Worm (Caenorhabditis elegans) whole organism, midembryonic: Measurements from ENCODE around the gene ZK856.11.

Experiments
- T22C8.4 ChIP-seq: fragments of 200-800 bp; sonication (Bioruptor generic); IDR thresholded peaks from 2 replicates; pipeline ENCODE4 v1.3.6; 2022; ENCODE audit warnings: missing genetic modification characterization, missing compliant biosample characterization
- cog-1 ChIP-seq: sonication (generic microtip); optimal IDR thresholded peaks from 2 replicates; lab custom pipeline; 2016; ENCODE audit warnings: missing genetic modification characterization, missing compliant biosample characterization
- flt-1 ChIP-seq: fragments of 200-800 bp; sonication (Bioruptor generic); IDR thresholded peaks from 2 replicates; pipeline ENCODE4 v1.3.6; 2022; ENCODE audit warnings: missing genetic modification characterization, missing compliant biosample characterization
- klf-2 ChIP-seq: fragments of 200-800 bp; sonication (Bioruptor generic); conservative IDR thresholded peaks from 2 replicates; pipeline ENCODE4 v1.3.6; 2022; ENCODE audit warnings: missing genetic modification reagents, missing genetic modification characterization, missing compliant biosample characterization
- med-1 ChIP-seq: sonication (generic microtip); optimal IDR thresholded peaks from 2 replicates; lab custom pipeline; 2017; ENCODE audit warnings: missing genetic modification characterization, mild to moderate bottlenecking, missing compliant biosample characterization, antibody characterized with exemption, missing genetic modification reagents; ENCODE audit not compliant: insufficient read depth
- ref-1 ChIP-seq: fragments of 200-800 bp; sonication (Bioruptor generic); conservative IDR thresholded peaks from 2 replicates; pipeline ENCODE4 v1.3.6; 2022; ENCODE audit warnings: missing genetic modification reagents, missing genetic modification characterization, missing compliant biosample characterization
- tab-1 ChIP-seq: fragments of 200-800 bp; sonication (Bioruptor generic); IDR thresholded peaks from 2 replicates; pipeline ENCODE4 v1.3.6; 2022; ENCODE audit warnings: missing genetic modification characterization, missing compliant biosample characterization
- ztf-23 ChIP-seq: fragments of 200-800 bp; sonication (Bioruptor generic); IDR thresholded peaks from 2 replicates; pipeline ENCODE4 v1.3.6; 2022; ENCODE audit warnings: missing genetic modification reagents, missing genetic modification characterization, missing compliant biosample characterization
- ztf-29 ChIP-seq: fragments of 200-800 bp; sonication (Bioruptor generic); IDR thresholded peaks from 2 replicates; pipeline ENCODE4 v1.3.6; 2022; ENCODE audit warnings: missing genetic modification reagents, missing genetic modification characterization, missing compliant biosample characterization

ZK856.11 gene

ce11 chrV:10229222-10229879 is 24.6 kb upstream of the ZK856.11 start, which contains the start of the genes pyt-1 and fipr-7:
pyt-1 (minus strand) TSS chrV:10229322.
fipr-7 (plus strand) TSS chrV:10229829.
- TF ChIP-seq ztf-29 (no peak), klf-2 (GFP tag; lab: Robert Waterston, UW) (no peak), flt-1 (GFP tag; lab: Robert Waterston, UW) (no peak), T22C8.4 (GFP tag; lab: Robert Waterston, UW) (no peak), ref-1 (GFP tag; lab: Robert Waterston, UW) (no peak), tab-1 (no peak), cog-1 (no peak), ztf-23 (GFP tag; lab: Robert Waterston, UW) (no peak), med-1 (GFP tag; lab: Kevin White, UChicago) (no peak)

ce11 chrV:10228360-10228759 is 23.6 kb upstream of the ZK856.11 start, which contains the start of gene fipr-4:
fipr-4 (minus strand) TSS chrV:10228460.
- TF ChIP-seq ref-1 (GFP tag; lab: Robert Waterston, UW), result no peak
- no peak for TF ChIP-seq klf-2 (GFP tag; lab: Robert Waterston, UW)
- no peak for TF ChIP-seq flt-1 (GFP tag; lab: Robert Waterston, UW)
- no peak for TF ChIP-seq tab-1
- TF ChIP-seq T22C8.4 (GFP tag; lab: Robert Waterston, UW), result no peak
- no peak for TF ChIP-seq cog-1
- TF ChIP-seq med-1 (GFP tag; lab: Kevin White, UChicago), result no peak
- TF ChIP-seq ztf-29, result no peak
- no peak for TF ChIP-seq ztf-23 (GFP tag; lab: Robert Waterston, UW)

- no peak for TF ChIP-seq med-1 (GFP tag; lab: Kevin White, UChicago)
- no peak for TF ChIP-seq tab-1
- TF ChIP-seq ztf-29, result no peak
- no peak for TF ChIP-seq ztf-23 (GFP tag; lab: Robert Waterston, UW)
- no peak for TF ChIP-seq ref-1 (GFP tag; lab: Robert Waterston, UW)
Measured at ce11 chrV:10227333-10227732, 22.6 kb upstream of the ZK856.11 start, which contains the start of gene ttr-19. ttr-19 (minus strand) TSS chrV:10227433.

- TF ChIP-seq ztf-23 (GFP tag; lab: Robert Waterston, UW), result no peak
- TF ChIP-seq klf-2 (GFP tag; lab: Robert Waterston, UW), result no peak
- TF ChIP-seq T22C8.4 (GFP tag; lab: Robert Waterston, UW), result no peak
- TF ChIP-seq ref-1 (GFP tag; lab: Robert Waterston, UW), result no peak
- TF ChIP-seq cog-1, result no peak
- TF ChIP-seq flt-1 (GFP tag; lab: Robert Waterston, UW), result no peak
- TF ChIP-seq med-1 (GFP tag; lab: Kevin White, UChicago), result no peak
- no peak for TF ChIP-seq tab-1
- TF ChIP-seq ztf-29, result no peak
Measured at ce11 chrV:10225610-10226009, 20.9 kb upstream of the ZK856.11 start, which contains the start of gene daf-36. daf-36 (minus strand) TSS chrV:10225710.

- no peak for TF ChIP-seq tab-1
- no peak for TF ChIP-seq ztf-23 (GFP tag; lab: Robert Waterston, UW)
- TF ChIP-seq cog-1, result no peak
- no peak for TF ChIP-seq ztf-29
- TF ChIP-seq ref-1 (GFP tag; lab: Robert Waterston, UW), result no peak
- TF ChIP-seq flt-1 (GFP tag; lab: Robert Waterston, UW), result no peak
- TF ChIP-seq med-1 (GFP tag; lab: Kevin White, UChicago), result no peak
- TF ChIP-seq klf-2 (GFP tag; lab: Robert Waterston, UW), result no peak
- TF ChIP-seq T22C8.4 (GFP tag; lab: Robert Waterston, UW), result no peak
Measured at ce11 chrV:10224619-10225018, 19.9 kb upstream of the ZK856.11 start.

- TF ChIP-seq med-1 (GFP tag; lab: Kevin White, UChicago) (no peak), ztf-29 (no peak), ztf-23 (GFP tag; lab: Robert Waterston, UW) (no peak), klf-2 (GFP tag; lab: Robert Waterston, UW) (no peak), cog-1 (no peak), tab-1 (no peak), T22C8.4 (GFP tag; lab: Robert Waterston, UW) (no peak), flt-1 (GFP tag; lab: Robert Waterston, UW) (no peak), ref-1 (GFP tag; lab: Robert Waterston, UW) (no peak)
Measured at ce11 chrV:10222007-10222406, 17.3 kb upstream of the ZK856.11 start, which contains the start of gene C12D8.20. C12D8.20 (plus strand) TSS chrV:10222307.

- TF ChIP-seq ztf-23 (GFP tag; lab: Robert Waterston, UW), result no peak
Measured at ce11 chrV:10221317-10221716, 16.6 kb upstream of the ZK856.11 start, which contains the start of the genes fipr-5 and fipr-9. fipr-5 (minus strand) TSS chrV:10221417. fipr-9 (plus strand) TSS chrV:10221662.

- TF ChIP-seq T22C8.4 (GFP tag; lab: Robert Waterston, UW), result no peak
- no peak for TF ChIP-seq cog-1
- no peak for TF ChIP-seq ref-1 (GFP tag; lab: Robert Waterston, UW)
- TF ChIP-seq tab-1, result no peak
- TF ChIP-seq klf-2 (GFP tag; lab: Robert Waterston, UW), result no peak
- no peak for TF ChIP-seq med-1 (GFP tag; lab: Kevin White, UChicago)
- no peak for TF ChIP-seq flt-1 (GFP tag; lab: Robert Waterston, UW)
- no peak for TF ChIP-seq ztf-23 (GFP tag; lab: Robert Waterston, UW)
- no peak for TF ChIP-seq ztf-29
Measured at ce11 chrV:10220605-10221004, 15.9 kb upstream of the ZK856.11 start, which contains the start of gene C12D8.13. C12D8.13 (minus strand) TSS chrV:10220705.

ce11 chrV:10216724-10217123 is 12.0 kb upstream of the ZK856.11 start, which contains the start of gene ZK856.14:
ZK856.14 (plus strand) TSS chrV:10217024.
- TF ChIP-seq ztf-29, result no peak
- TF ChIP-seq flt-1 (GFP tag; lab: Robert Waterston, UW), result no peak
- no peak for TF ChIP-seq T22C8.4 (GFP tag; lab: Robert Waterston, UW)
- no peak for TF ChIP-seq med-1 (GFP tag; lab: Kevin White, UChicago)
- TF ChIP-seq ref-1 (GFP tag; lab: Robert Waterston, UW), result no peak
- no peak for TF ChIP-seq tab-1
- no peak for TF ChIP-seq klf-2 (GFP tag; lab: Robert Waterston, UW)
- TF ChIP-seq ztf-23 (GFP tag; lab: Robert Waterston, UW), result no peak
- TF ChIP-seq cog-1, result no peak
